Fruit fly (Drosophila melanogaster) whole organism, wandering third instar larva: Measurements from ENCODE around the gene SpdS.

Experiments used
- Abd-B ChIP-seq: fragments of >200 bp; optimal IDR thresholded peaks from 2 replicates; lab custom pipeline; 2017; ENCODE audit warnings: missing biosample characterization, missing genetic modification characterization
- CG32264 ChIP-seq: fragments of 200-800 bp; sonication (Bioruptor generic); optimal IDR thresholded peaks from 2 replicates; lab custom pipeline; 2016; ENCODE audit warnings: missing biosample characterization, missing genetic modification characterization
- CG9705 ChIP-seq: fragments of 200-800 bp; sonication (Bioruptor generic); optimal IDR thresholded peaks from 2 replicates; lab custom pipeline; 2018; ENCODE audit warnings: missing biosample characterization, mild to moderate bottlenecking, missing genetic modification characterization
- CrebA ChIP-seq: fragments of 200-800 bp; sonication (Bioruptor generic); optimal IDR thresholded peaks from 2 replicates; lab custom pipeline; 2016; ENCODE audit warnings: missing biosample characterization, mild to moderate bottlenecking, missing genetic modification characterization, borderline replicate concordance
- Dfd ChIP-seq: fragments of >200 bp; optimal IDR thresholded peaks from 2 replicates; lab custom pipeline; 2017; ENCODE audit warnings: missing biosample characterization, missing genetic modification characterization
- Dif ChIP-seq: fragments of 200-275, 200-300 bp; sonication (Bioruptor generic); optimal IDR thresholded peaks from 2 replicates; lab custom pipeline; 2018; ENCODE audit warnings: missing biosample characterization, missing genetic modification characterization; ENCODE audit not compliant: partially characterized antibody
- GATAd ChIP-seq: sonication (Bioruptor generic); optimal IDR thresholded peaks from 2 replicates; lab custom pipeline; 2016; ENCODE audit warnings: missing biosample characterization, missing genetic modification characterization
- HLH106 ChIP-seq: fragments of 200-800 bp; optimal IDR thresholded peaks from 3 replicates; lab custom pipeline; 2019; ENCODE audit warnings: missing biosample characterization, mild to moderate bottlenecking, missing genetic modification characterization, moderate library complexity
- Hnf4 ChIP-seq: fragments of 200-800 bp; sonication (Bioruptor generic); optimal IDR thresholded peaks from 2 replicates; lab custom pipeline; 2016; ENCODE audit warnings: missing biosample characterization, mild to moderate bottlenecking, missing genetic modification characterization
- Hr78 ChIP-seq: fragments of >200 bp; optimal IDR thresholded peaks from 2 replicates; lab custom pipeline; 2017; ENCODE audit warnings: missing biosample characterization, missing genetic modification characterization
- Hr83 ChIP-seq: fragments of 200-300 bp; sonication (Bioruptor generic); optimal IDR thresholded peaks from 2 replicates; lab custom pipeline; 2016; ENCODE audit warnings: missing biosample characterization, mild to moderate bottlenecking, missing genetic modification characterization, moderate library complexity; ENCODE audit not compliant: poor library complexity, severe bottlenecking
- Jra ChIP-seq: sonication (Bioruptor generic); optimal IDR thresholded peaks from 2 replicates; lab custom pipeline; 2016; ENCODE audit warnings: missing biosample characterization, missing genetic modification characterization
- Mio ChIP-seq: sonication (Bioruptor generic); optimal IDR thresholded peaks from 2 replicates; lab custom pipeline; 2016; ENCODE audit warnings: missing biosample characterization, missing genetic modification characterization
- Myc ChIP-seq: fragments of >200 bp; optimal IDR thresholded peaks from 2 replicates; lab custom pipeline; 2017
- N ChIP-seq: fragments of >200 bp; optimal IDR thresholded peaks from 2 replicates; lab custom pipeline; 2018; ENCODE audit warnings: missing biosample characterization, missing external identifiers, missing genetic modification characterization
- OdsH ChIP-seq: fragments of 200-800 bp; sonication (Bioruptor generic); optimal IDR thresholded peaks from 2 replicates; lab custom pipeline; 2016; ENCODE audit warnings: missing biosample characterization, mild to moderate bottlenecking, missing genetic modification characterization
- Rel ChIP-seq, 2 experiments: fragments of 200-800 bp; sonication (Bioruptor generic) in 1 of 2; optimal IDR thresholded peaks; 2 replicates in 1 of 2; 3 replicates in 1 of 2; lab custom pipeline; 2016 to 2019; ENCODE audit warnings: mild to moderate bottlenecking in 2 of 2, missing biosample characterization in 2 of 2, missing genetic modification characterization in 2 of 2, moderate library complexity in 1 of 2
- Sp1 ChIP-seq: fragments of 200-800 bp; sonication (Bioruptor generic); optimal IDR thresholded peaks from 3 replicates; lab custom pipeline; 2019; ENCODE audit warnings: missing biosample characterization, mild to moderate bottlenecking, missing genetic modification characterization, moderate library complexity
- Vsx2 ChIP-seq: fragments of 200-300, 225-300 bp; sonication (Bioruptor generic); optimal IDR thresholded peaks from 2 replicates; lab custom pipeline; 2018; ENCODE audit warnings: missing biosample characterization, missing genetic modification characterization; ENCODE audit not compliant: partially characterized antibody
- br ChIP-seq: fragments of 200-800 bp; sonication (Bioruptor generic); optimal IDR thresholded peaks from 2 replicates; lab custom pipeline; 2016; ENCODE audit warnings: missing biosample characterization, missing genetic modification characterization
- brk ChIP-seq: fragments of 200-800 bp; sonication (Bioruptor generic); optimal IDR thresholded peaks from 2 replicates; lab custom pipeline; 2016; ENCODE audit warnings: missing biosample characterization, mild to moderate bottlenecking, missing genetic modification characterization
- dl ChIP-seq, 2 experiments: fragments of 175-275, 200-275 bp in 1 of 2; fragments of 200-275 bp in 1 of 2; sonication (Bioruptor generic); optimal IDR thresholded peaks; lab custom pipeline; 2018; ENCODE audit warnings: mild to moderate bottlenecking in 2 of 2, missing biosample characterization in 2 of 2, missing genetic modification characterization in 2 of 2, moderate library complexity in 2 of 2; ENCODE audit not compliant: partially characterized antibody in 2 of 2, insufficient read depth in 1 of 2
- dmrt93B ChIP-seq: fragments of 200-800 bp; sonication (Bioruptor generic); optimal IDR thresholded peaks from 2 replicates; lab custom pipeline; 2018; ENCODE audit warnings: missing biosample characterization, mild to moderate bottlenecking, missing genetic modification characterization
- dsf ChIP-seq: sonication (Bioruptor generic); optimal IDR thresholded peaks from 2 replicates; lab custom pipeline; 2016; ENCODE audit warnings: missing biosample characterization, missing genetic modification characterization, borderline replicate concordance
- ey ChIP-seq: fragments of 200-800 bp; sonication (Bioruptor generic); optimal IDR thresholded peaks from 2 replicates; lab custom pipeline; 2016; ENCODE audit warnings: missing biosample characterization, missing genetic modification characterization
- foxo ChIP-seq, 2 experiments: fragments of 200-800 bp; sonication (Bioruptor generic); optimal IDR thresholded peaks; 2 replicates in 1 of 2; 3 replicates in 1 of 2; lab custom pipeline; 2016 to 2017; ENCODE audit warnings: missing biosample characterization in 2 of 2, missing genetic modification characterization in 2 of 2
- fru ChIP-seq: fragments of 200-800 bp; sonication (Bioruptor generic); optimal IDR thresholded peaks from 3 replicates; lab custom pipeline; 2016; ENCODE audit warnings: missing biosample characterization, mild to moderate bottlenecking, missing genetic modification characterization
- h ChIP-seq: fragments of 200-800 bp; sonication (Bioruptor generic); optimal IDR thresholded peaks from 3 replicates; lab custom pipeline; 2016; ENCODE audit warnings: missing biosample characterization, mild to moderate bottlenecking, missing genetic modification characterization
- jim ChIP-seq: fragments of 175-275, 200-325 bp; sonication (Bioruptor generic); optimal IDR thresholded peaks from 2 replicates; lab custom pipeline; 2016; ENCODE audit warnings: missing biosample characterization, mild to moderate bottlenecking, missing genetic modification characterization
- lola ChIP-seq: fragments of >200 bp; optimal IDR thresholded peaks from 2 replicates; lab custom pipeline; 2017; ENCODE audit warnings: missing biosample characterization, missing genetic modification characterization
- pan ChIP-seq: fragments of >200 bp; optimal IDR thresholded peaks from 2 replicates; lab custom pipeline; 2017
- psq ChIP-seq: fragments of 200-800 bp; sonication (Bioruptor generic); optimal IDR thresholded peaks from 3 replicates; lab custom pipeline; 2017; ENCODE audit warnings: missing biosample characterization, mild to moderate bottlenecking, missing genetic modification characterization, moderate library complexity
- rgr ChIP-seq: fragments of 200-800 bp; sonication (Bioruptor generic); optimal IDR thresholded peaks from 3 replicates; lab custom pipeline; 2016; ENCODE audit warnings: missing biosample characterization, mild to moderate bottlenecking, missing genetic modification characterization
- sage ChIP-seq: fragments of 200-800 bp; sonication (Bioruptor generic); optimal IDR thresholded peaks from 2 replicates; lab custom pipeline; 2016; ENCODE audit warnings: missing biosample characterization, mild to moderate bottlenecking, missing genetic modification characterization
- sv ChIP-seq: fragments of 200-800 bp; sonication (Bioruptor generic); optimal IDR thresholded peaks from 3 replicates; lab custom pipeline; 2016; ENCODE audit warnings: missing biosample characterization, missing genetic modification characterization
- tai ChIP-seq: sonication (Bioruptor generic); optimal IDR thresholded peaks from 2 replicates; lab custom pipeline; 2016; ENCODE audit warnings: missing biosample characterization, missing genetic modification characterization
- usp ChIP-seq: fragments of >200 bp; optimal IDR thresholded peaks from 2 replicates; lab custom pipeline; 2017; ENCODE audit warnings: missing biosample characterization, missing genetic modification characterization
- woc ChIP-seq: sonication (Bioruptor generic); optimal IDR thresholded peaks from 2 replicates; lab custom pipeline; 2016; ENCODE audit warnings: missing biosample characterization, mild to moderate bottlenecking, missing genetic modification characterization

Gene SpdS

dm6 chr3R:9613124-9613523 lies 18.3 kb upstream of the SpdS start:
- TF ChIP-seq N (GFP tag; lab: Kevin White, UChicago) (no peak), dl (GFP tag; optimal IDR thresholded peaks at IDR 0.05; lab: Kevin White, UChicago; ENCODE audit: insufficient read depth in 1 of 2, partially characterized antibody in 2 of 2) (no peak), woc (peak; percentile 71), Sp1 (peak; percentile 74), brk (GFP tag; lab: Kevin White, UChicago) (peak; percentile 48), Jra (peak; percentile 18), tai (GFP tag; lab: Kevin White, UChicago) (peak; percentile 55), usp (GFP tag; lab: Kevin White, UChicago) (no peak), OdsH (GFP tag; lab: Kevin White, UChicago) (peak; percentile 81), pan (lab: Kevin White, UChicago) (no peak), jim (GFP tag; lab: Kevin White, UChicago) (no peak), rgr (GFP tag; lab: Kevin White, UChicago) (peak; percentile 84), Myc (no peak), Rel (GFP tag; optimal IDR thresholded peaks at IDR 0.05; lab: Kevin White, UChicago) (peak; percentile 77), Rel (tag; optimal IDR thresholded peaks at IDR 0.05; lab: Kevin White, UChicago) (no peak), CG9705 (GFP tag; lab: Kevin White, UChicago) (no peak), Dif (no peak), Hr78 (no peak), Hnf4 (GFP tag; lab: Kevin White, UChicago) (peak; percentile 86), fru (peak; percentile 92), foxo (GFP tag; optimal IDR thresholded peaks at IDR 0.05; lab: Kevin White, UChicago) (peak; percentile 9 to 89), h (GFP tag; lab: Kevin White, UChicago) (peak; percentile 88), Hr83 (no peak), Dfd (GFP tag; lab: Kevin White, UChicago) (no peak), psq (peak; percentile 72), sv (peak; percentile 3), ey (GFP tag; lab: Kevin White, UChicago) (peak; percentile 87), GATAd (no peak), Vsx2 (no peak), CG32264 (GFP tag; lab: Kevin White, UChicago) (peak; percentile 70), HLH106 (peak; percentile 68), sage (peak; percentile 65), Mio (GFP tag; lab: Kevin White, UChicago) (no peak), dmrt93B (GFP tag; lab: Kevin White, UChicago) (peak; percentile 63), br (GFP tag; lab: Kevin White, UChicago) (peak; percentile 88), CrebA (peak; percentile 26), lola (GFP tag; lab: Kevin White, UChicago) (no peak), dsf (GFP tag; lab: Kevin White, UChicago) (no peak), Abd-B (no peak)

DNA sequence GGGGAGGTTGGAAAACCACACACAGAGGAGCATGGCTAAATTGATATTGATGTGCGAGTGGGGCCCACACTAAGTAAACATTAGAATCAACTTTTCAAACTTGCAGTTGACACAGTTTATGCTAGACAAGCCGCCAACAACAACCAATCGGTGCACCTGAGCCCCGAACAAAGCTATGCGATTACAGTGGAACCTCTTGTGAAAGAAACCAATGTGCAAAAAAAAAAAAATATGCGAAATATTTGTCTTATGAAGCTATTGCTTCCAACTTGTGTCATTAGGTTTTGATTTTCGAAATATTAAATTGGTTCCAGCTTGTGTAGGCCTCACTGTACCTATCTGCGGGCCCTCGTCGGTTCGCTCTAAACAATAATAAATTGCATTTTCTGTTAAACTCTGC lies 13.1 kb upstream of the SpdS start:
- peak; percentile 24 for TF ChIP-seq OdsH (GFP tag; lab: Kevin White, UChicago)
- no peak for TF ChIP-seq CG32264 (GFP tag; lab: Kevin White, UChicago)
- TF ChIP-seq CrebA: no peak
- TF ChIP-seq Abd-B: no peak
- TF ChIP-seq dsf (GFP tag; lab: Kevin White, UChicago): no peak
- no peak for TF ChIP-seq Vsx2
- TF ChIP-seq Hnf4 (GFP tag; lab: Kevin White, UChicago): peak; percentile 46
- TF ChIP-seq psq: no peak
- no peak for TF ChIP-seq Hr83
- peak; percentile 32 for TF ChIP-seq rgr (GFP tag; lab: Kevin White, UChicago)
- TF ChIP-seq GATAd: no peak
- TF ChIP-seq tai (GFP tag; lab: Kevin White, UChicago): no peak
- TF ChIP-seq Dfd (GFP tag; lab: Kevin White, UChicago): no peak
- TF ChIP-seq Dif: no peak
- no peak for TF ChIP-seq dl (GFP tag; optimal IDR thresholded peaks at IDR 0.05; lab: Kevin White, UChicago; ENCODE audit: insufficient read depth in 1 of 2, partially characterized antibody in 2 of 2)
- peak; percentile 48 for TF ChIP-seq fru
- peak; percentile 44 for TF ChIP-seq dmrt93B (GFP tag; lab: Kevin White, UChicago)
- peak; percentile 57 for TF ChIP-seq h (GFP tag; lab: Kevin White, UChicago)
- peak; percentile 55 for TF ChIP-seq ey (GFP tag; lab: Kevin White, UChicago)
- TF ChIP-seq Hr78: no peak
- TF ChIP-seq woc: no peak
- no peak for TF ChIP-seq Myc
- TF ChIP-seq HLH106: peak; percentile 48
- TF ChIP-seq foxo (GFP tag; optimal IDR thresholded peaks at IDR 0.05; lab: Kevin White, UChicago): peak in 1 of 2 experiments; percentile 61
- no peak for TF ChIP-seq CG9705 (GFP tag; lab: Kevin White, UChicago)
- peak; percentile 7 for TF ChIP-seq sv
- no peak for TF ChIP-seq usp (GFP tag; lab: Kevin White, UChicago)
- peak; percentile 44 for TF ChIP-seq br (GFP tag; lab: Kevin White, UChicago)
- TF ChIP-seq Rel (GFP tag; optimal IDR thresholded peaks at IDR 0.05; lab: Kevin White, UChicago): no peak
- TF ChIP-seq Rel (tag; optimal IDR thresholded peaks at IDR 0.05; lab: Kevin White, UChicago): no peak
- no peak for TF ChIP-seq Sp1
